Fruit fly (Drosophila melanogaster) whole organism, larva: Measurements from ENCODE around the gene CG13116.

Experiments used
- noc ChIP-seq: fragments of 200-800 bp; sonication (Bioruptor generic); optimal IDR thresholded peaks from 3 replicates; lab custom pipeline; 2019; ENCODE audit warnings: missing biosample characterization, mild to moderate bottlenecking, missing genetic modification characterization, moderate library complexity

The CG13116 gene

DNA sequence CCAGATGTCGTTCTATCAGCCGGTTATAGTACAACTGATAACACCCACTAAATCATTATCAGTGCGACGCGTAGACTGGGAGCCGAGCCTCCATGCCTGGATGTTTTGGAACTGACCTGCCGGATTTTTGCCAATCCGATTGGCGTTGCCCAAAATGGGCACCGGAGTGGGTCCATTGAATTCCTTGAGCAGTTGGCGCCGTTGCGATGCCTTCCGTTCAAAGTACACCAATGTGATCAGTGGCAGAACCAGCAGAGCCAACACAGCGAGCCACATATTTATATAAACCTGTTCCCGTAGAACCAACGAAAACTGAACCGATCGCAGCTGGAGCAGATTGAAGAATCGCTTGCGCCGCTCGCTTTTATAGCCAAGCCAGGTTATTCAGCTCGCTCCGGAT, 20.0 kb downstream of the CG13116 start, which contains the start of gene Cyp4e3:
Cyp4e3 (minus strand) TSS at position 327 of the 400 bp plus-strand sequence.
- TF ChIP-seq noc (tag; lab: Kevin White, UChicago) = no peak

DNA sequence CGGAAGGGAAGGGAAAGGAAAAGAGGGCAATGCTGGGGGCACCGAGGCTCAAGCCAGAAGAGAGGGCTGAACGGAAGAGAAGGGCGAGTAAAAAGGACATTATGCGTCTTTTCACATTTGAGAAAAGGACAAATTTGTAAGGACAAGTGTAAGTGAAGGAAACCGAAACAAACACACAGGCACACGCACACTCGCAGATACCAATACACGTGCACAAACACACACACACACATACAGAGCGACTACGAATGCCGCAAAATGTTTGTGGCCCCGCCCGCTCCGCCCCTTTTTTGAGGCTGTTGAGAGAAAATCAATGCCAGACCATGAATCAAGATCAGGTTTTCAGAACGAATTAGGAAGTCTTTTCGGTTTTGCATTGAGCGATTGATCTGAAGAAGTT, 23.6 kb downstream of the CG13116 start:
- no peak for TF ChIP-seq noc (tag; lab: Kevin White, UChicago)

DNA sequence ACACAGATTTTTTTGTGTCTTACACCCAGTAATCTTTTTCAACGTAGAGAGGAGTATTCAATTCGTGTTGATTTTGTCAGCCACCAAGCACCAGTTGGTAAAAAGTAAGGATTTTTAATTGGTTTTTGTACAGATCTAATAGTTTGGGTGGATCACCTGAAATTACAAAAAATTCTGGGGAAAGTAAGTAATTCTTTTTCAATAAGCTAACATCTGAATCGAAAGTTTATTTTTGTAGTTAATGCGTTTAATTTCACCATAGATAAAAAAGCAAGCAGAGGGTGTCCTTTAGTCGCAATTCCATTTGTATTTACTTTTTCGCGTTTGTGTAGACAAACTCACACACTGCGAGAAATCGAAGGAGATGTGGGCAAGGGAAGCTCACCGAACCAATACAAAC, 25.1 kb downstream of the CG13116 start:
- TF ChIP-seq noc (tag; lab: Kevin White, UChicago) = no peak

DNA sequence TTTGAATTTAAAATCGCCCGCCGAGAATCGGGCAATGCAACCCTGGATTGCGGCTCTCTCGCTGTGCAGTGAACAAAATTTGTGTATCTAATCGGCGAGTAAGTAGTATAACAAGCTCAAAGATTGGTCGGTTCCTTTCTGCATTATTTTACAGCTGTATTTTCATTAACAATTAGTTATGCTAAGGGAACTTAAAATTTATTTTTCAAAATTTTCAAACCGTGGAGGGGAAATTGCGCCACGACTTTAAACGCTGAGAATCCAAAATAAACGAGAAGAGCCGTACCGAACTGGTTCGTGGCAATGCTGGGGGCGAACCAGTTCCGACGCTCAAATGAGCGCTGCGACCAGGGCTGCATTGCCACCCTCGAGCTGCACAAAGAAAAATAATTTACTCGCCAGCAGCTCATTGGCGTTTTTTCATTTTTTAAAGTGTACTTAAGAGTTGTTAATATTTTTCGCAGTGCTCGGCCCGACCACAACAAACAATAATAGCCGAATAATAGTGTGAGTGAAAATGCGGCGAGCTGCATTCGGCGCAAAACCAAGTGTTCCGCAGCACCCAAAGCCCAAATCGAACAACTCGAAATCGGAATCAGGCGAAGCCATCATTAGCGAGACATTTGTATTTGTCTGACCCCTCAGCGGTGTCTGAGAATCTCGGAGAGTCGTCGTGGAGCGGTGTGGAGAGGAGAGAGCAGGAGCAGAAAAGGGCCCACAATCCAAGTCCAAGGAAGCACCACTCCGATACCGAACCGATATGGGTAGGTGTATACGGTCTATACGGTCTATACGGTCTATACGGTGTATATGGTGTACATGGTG, 28.5 kb downstream of the CG13116 start, which contains the start of gene zf30C:
zf30C (plus strand) TSS at position 353 of the 825 bp plus-strand sequence.
- TF ChIP-seq noc (tag; lab: Kevin White, UChicago) = peak; percentile 61

DNA sequence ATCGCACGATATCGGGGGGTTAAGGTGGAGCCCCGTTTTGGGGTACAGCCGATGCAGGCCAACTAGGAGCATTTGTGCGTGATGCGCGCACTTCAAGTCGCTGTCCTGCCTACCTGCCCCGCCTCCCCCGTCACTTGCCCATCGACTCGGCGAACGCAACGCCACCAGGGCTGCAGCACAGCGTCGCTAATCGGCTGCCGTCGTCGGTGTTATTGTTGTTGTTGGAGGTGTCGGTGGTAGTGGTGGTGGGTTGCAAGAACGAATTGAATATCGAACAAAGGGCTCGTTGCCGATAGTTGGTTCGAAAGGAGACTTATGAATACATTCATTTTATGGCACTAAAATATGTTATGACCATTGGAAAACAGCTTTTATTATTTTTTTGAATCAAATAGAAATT, 29.1 kb downstream of the CG13116 start:
- no peak for TF ChIP-seq noc (tag; lab: Kevin White, UChicago)

DNA sequence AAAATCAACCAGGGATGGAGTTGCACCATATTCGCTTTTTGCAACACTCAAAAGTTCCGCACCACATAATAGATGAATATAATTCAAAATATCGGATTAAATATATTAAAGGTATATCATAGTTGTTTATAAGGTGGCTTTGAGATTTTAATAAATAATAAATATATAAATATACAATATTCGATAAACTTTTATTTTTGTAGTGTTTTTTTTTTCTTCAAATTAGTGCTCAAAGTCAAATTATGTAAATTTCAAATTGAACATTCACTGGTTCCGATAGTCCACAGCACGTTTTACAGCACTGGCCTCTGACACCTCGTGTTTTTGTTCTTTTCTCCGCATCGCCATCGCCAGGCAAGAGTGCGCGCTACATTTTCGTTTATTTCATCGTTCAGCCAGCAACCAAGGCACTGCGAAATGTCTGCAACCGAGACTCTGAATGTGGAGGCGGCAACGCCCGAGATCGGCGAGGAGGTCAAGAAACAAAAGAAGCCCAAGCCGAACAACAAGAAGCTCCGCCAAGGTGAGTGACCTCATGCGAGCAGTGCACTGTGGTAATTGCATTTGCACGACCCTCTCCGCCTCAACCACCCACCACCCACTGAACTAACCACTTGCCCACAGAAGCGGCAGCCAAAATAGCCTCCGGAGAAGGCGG, 33.6 kb downstream of the CG13116 start, which contains the start of the genes Taf11 and und:
Taf11 (minus strand) TSS at position 51 of the 658 bp plus-strand sequence.
und (plus strand) TSS at position 158 of the 658 bp plus-strand sequence.
- peak; percentile 51 for TF ChIP-seq noc (tag; lab: Kevin White, UChicago)

DNA sequence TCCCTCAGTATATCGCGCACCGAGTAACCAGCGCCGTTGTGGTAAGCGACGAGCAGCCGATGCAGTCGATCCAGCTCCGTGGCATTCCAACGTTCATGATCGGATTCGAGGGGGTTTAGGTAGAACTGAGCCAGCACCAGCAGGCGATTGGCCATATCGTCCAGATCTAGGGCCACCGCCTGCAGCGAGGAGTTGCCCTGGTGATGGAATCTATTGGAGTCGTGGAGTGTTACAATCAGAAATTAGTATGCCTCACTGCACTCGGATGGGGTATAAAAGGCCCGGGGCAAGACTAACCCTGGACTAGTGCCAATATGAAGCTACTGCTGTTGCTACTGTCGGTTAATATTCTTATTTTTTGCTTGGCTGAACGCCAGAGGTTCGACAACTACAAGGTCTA, 37.0 kb downstream of the CG13116 start, which contains the start of gene CG4017:
CG4017 (plus strand) TSS at position 301 of the 400 bp plus-strand sequence.
- TF ChIP-seq noc (tag; lab: Kevin White, UChicago) = no peak

DNA sequence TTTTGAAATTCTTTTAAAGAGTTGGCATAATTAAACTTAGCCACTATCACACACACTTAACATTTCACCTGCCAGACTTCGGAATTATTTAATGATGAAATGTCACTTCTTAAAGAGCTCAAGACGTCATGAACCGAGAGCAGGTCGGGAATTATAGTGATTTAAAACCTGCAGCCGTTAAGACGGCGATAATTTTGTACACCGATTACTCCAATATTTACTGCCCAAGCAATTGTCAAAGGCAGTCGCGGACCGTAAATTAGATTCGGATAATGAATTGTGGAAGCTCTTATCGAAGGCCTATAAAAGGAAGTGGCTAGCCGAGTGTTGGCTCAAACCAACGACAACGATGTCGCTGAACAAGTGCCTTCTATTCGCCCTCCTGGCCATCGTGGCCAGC, 39.0 kb downstream of the CG13116 start, which contains the start of gene CG17633:
CG17633 (plus strand) TSS at position 326 of the 400 bp plus-strand sequence.
- peak; percentile 58 for TF ChIP-seq noc (tag; lab: Kevin White, UChicago)

DNA sequence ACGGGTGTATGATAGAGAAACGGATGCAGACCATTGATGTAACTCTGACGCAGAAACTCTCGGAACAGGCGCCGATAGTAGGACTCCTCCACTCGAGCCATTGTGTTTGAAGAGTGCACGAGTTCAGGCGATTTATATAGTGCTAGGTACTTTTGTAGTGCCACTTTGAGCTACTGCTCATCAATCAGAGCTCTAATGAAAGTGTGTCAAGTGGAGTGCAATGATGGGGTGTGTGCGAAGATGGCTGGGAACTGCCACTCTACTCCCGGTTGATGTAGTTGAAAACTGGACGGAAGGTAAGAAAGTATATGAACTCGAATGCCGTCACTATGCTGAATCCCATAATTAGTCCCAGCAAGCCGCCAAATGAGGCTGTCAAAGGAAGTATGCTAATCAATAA, 41.2 kb downstream of the CG13116 start, which contains the start of gene ppk18:
ppk18 (minus strand) TSS at position 101 of the 400 bp plus-strand sequence.
- no peak for TF ChIP-seq noc (tag; lab: Kevin White, UChicago)

DNA sequence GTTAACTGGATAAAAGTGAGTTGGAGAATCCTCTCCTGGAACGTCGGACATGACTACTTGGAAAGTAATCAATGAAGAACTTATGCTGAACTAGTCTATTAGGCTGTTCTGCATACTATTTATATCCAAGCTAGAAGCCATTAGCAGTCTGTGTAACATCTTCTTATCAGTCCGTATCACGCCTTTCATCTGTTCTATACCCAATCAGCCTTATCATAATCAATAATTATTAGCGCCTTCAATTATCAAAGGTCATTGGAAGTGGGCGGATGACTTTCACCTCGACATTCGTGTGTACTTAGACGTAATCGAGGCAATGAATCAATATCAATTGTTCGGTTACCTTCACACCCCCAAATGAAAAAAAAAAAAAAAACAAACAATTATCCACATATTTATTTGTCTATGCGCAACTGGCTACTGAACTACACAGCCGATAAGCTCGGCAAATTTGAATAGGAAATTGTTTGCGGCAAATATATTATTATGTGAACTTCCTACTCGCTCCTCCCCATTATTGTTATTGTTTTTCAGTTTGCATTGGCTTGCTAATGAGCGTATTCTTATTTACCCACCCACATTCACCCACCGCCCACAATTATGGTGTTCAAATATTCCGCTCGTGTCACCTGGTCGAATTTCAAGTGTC, 45.4 kb downstream of the CG13116 start, which contains the start of the genes ppk11 and ppk16:
ppk11 (minus strand) TSS at position 51 of the 649 bp plus-strand sequence.
ppk16 (minus strand) TSS at position 51 of the 649 bp plus-strand sequence.
- TF ChIP-seq noc (tag; lab: Kevin White, UChicago) = no peak

DNA sequence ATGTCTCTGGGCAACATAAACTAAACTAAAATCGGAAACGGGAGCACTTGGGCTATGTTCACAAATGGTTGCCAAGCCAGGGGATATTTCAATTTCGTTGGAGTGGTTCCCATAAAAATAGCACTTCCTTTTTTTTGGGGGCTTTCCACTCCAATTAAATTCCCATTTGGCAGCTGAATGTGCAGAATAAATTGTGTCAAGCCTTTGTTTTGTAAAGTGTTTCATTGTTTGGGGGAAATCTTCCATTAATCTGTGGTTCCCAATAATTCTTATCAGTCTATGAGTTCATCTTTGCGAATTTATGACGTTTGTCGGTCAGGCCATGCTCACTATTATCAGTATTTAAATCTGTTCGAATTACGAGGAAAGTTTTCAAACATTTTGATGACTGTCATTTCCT, 48.2 kb downstream of the CG13116 start:
- peak; percentile 51 for TF ChIP-seq noc (tag; lab: Kevin White, UChicago)

DNA sequence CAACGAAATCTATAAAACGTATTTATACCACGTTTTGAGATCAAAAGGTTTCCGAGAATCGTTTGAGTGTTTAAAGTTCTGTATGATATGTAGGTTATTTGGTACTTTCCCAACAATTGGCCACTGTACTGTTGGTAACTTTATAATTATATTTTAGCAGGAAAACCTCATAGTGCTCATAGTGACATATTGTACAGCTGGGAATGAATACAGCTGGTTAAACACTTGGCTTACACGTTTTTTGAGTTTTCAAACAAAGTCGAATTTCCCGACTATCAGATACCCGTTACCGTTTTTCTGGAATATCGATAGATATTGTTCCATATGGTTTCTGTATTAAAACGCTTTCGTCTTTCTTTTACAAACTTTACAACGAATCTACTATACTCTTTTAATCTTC, 48.7 kb downstream of the CG13116 start:
- TF ChIP-seq noc (tag; lab: Kevin White, UChicago) = no peak

DNA sequence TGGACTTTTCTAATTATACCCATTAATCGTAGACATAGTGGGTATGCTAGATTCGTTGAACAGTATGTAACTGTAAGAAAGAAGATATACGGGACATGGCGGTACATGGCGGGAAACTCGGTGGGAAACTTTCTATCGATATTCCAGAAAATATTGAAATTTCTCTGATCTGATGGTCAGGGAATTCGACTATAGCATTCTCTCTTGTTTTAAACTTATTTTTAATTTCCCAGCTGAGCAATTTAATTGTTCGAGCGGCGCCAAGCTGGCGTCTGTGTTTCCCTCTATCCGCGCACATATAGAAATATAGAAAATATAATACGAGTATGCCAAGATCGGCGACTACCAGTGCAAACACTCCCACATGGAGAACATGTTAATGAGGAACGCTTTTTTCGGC, 49.4 kb downstream of the CG13116 start:
- peak; percentile 77 for TF ChIP-seq noc (tag; lab: Kevin White, UChicago)

DNA sequence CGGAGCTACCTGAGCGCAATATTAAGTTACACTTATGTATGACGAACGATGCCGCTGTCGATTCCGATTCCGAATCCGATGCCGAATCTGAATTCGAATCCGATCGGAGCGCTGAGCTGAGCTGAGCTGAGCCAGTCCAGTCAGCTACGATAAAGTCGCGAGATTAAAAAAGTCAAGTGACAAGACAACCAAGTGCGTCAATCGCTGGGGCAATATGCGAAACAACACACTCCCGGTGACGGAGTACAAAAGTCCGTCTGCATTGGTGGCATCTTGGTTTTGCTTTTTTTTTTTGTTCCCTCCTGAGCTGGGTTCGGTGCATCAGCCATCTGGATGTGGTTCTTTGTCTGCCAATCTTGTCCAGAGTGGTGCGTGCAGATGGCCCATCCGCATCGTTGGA, 50.0 kb downstream of the CG13116 start:
- TF ChIP-seq noc (tag; lab: Kevin White, UChicago) = no peak
